Fruit fly (Drosophila melanogaster): ENCODE measurements around the gene CG31106.
A peak's percentile ranks its signal among the peaks of the same experiment; 100 is the strongest.

The CG31106 gene

DNA sequence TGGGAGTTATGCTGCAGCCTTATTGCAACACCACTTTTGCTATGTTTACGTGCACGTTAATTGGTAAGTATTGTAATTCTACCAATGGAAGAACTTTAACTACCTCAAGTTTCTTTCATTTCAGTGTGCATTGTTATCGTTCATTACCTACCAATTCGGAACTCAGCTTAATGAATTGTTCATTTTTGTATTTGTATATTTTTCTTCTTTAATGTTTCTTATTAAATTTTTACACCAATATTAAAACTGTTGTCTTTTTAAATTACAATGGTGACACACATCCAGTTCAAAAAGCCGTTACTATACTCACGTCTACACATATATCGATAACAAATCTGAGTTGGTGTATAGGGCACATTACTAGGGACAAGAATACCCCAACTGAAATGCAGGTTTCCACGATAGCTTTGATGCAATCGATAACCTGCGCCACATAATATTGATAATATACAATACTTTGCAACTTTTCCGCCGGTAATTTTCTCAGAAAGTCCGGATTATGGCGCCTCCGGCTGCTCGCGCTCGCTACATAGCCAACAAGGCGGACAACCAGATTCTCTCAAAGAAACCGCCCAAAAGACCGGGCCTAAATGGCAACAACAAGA is 5.2 kb downstream of the CG31106 start, which contains the start of gene Alg9 (continued):
- TF ChIP-seq mam (GFP tag; optimal IDR thresholded peaks at IDR 0.05) (peak; percentile 26), nom (GFP tag; optimal IDR thresholded peaks at IDR 0.05) (no peak), knrl (GFP tag; IDR thresholded peaks at IDR 0.05; ENCODE audit: partially characterized antibody) (peak; percentile 89), gt (GFP tag; IDR thresholded peaks at IDR 0.05) (no peak), CG8478 (optimal IDR thresholded peaks at IDR 0.05) (no peak), aop (GFP tag; IDR thresholded peaks at IDR 0.05) (no peak), CG7839 (tag; optimal IDR thresholded peaks at IDR 0.05) (no peak), CG7556 (GFP tag; optimal IDR thresholded peaks at IDR 0.05) (no peak), CG11695 (GFP tag; IDR thresholded peaks at IDR 0.05) (no peak), CG7357 (GFP tag; IDR thresholded peaks at IDR 0.05) (peak; percentile 84), CG31224 (GFP tag; IDR thresholded peaks at IDR 0.05) (no peak), Oli (tag; optimal IDR thresholded peaks at IDR 0.05) (no peak), CG16813 (GFP tag; IDR thresholded peaks at IDR 0.05; ENCODE audit: partially characterized antibody) (peak; percentile 89), CG11456 (GFP tag; IDR thresholded peaks at IDR 0.05) (no peak), stwl (tag; optimal IDR thresholded peaks at IDR 0.05) (peak; percentile 93), CG10209 (GFP tag; optimal IDR thresholded peaks at IDR 0.05) (no peak), CG6272 (GFP tag; IDR thresholded peaks at IDR 0.05) (no peak), bigmax (GFP tag; optimal IDR thresholded peaks at IDR 0.05) (no peak), CG1602 (GFP tag; optimal IDR thresholded peaks at IDR 0.05) (no peak), CTCF (GFP tag; optimal IDR thresholded peaks at IDR 0.05) (peak; percentile 30), CG3995 (GFP tag; optimal IDR thresholded peaks at IDR 0.05) (no peak), CG10979 (tag; optimal IDR thresholded peaks at IDR 0.05) (no peak), h (optimal IDR thresholded peaks at IDR 0.05) (no peak), E2f2 (GFP tag; IDR thresholded peaks at IDR 0.05) (peak; percentile 71), Ets97D (GFP tag; optimal IDR thresholded peaks at IDR 0.05) (peak; percentile 74), BEAF-32 (GFP tag; optimal IDR thresholded peaks at IDR 0.05) (peak; percentile 84), Poxn (GFP tag; IDR thresholded peaks at IDR 0.05) (no peak), Drgx (GFP tag; IDR thresholded peaks at IDR 0.05) (no peak), chinmo (GFP tag; IDR thresholded peaks at IDR 0.05; ENCODE audit: partially characterized antibody) (peak; percentile 96), Antp (GFP tag; optimal IDR thresholded peaks at IDR 0.05) (no peak), salm (tag; optimal IDR thresholded peaks at IDR 0.05) (no peak), scrt (GFP tag; optimal IDR thresholded peaks at IDR 0.05) (no peak), inv (GFP tag; IDR thresholded peaks at IDR 0.05; ENCODE audit: partially characterized antibody) (peak; percentile 83), CG6765 (GFP tag; optimal IDR thresholded peaks at IDR 0.05) (no peak), wor (GFP tag; IDR thresholded peaks at IDR 0.05) (no peak), CG6254 (GFP tag; optimal IDR thresholded peaks at IDR 0.05) (no peak), cwo (GFP tag; optimal IDR thresholded peaks at IDR 0.05) (no peak), pros (GFP tag; optimal IDR thresholded peaks at IDR 0.05) (no peak), tna (GFP tag; IDR thresholded peaks at IDR 0.05; ENCODE audit: partially characterized antibody) (peak; percentile 95), ken (GFP tag; IDR thresholded peaks at IDR 0.05) (0 out of 3 replicates have a peak, but pooled peaks have one; percentile 24), fd64A (GFP tag; optimal IDR thresholded peaks at IDR 0.05) (no peak), hbn (GFP tag; IDR thresholded peaks at IDR 0.05; ENCODE audit: partially characterized antibody) (peak; percentile 86), Hr78 (GFP tag; optimal IDR thresholded peaks at IDR 0.05) (no peak), nerfin-2 (GFP tag; IDR thresholded peaks at IDR 0.05; ENCODE audit: partially characterized antibody) (peak; percentile 93), gfzf (GFP tag; optimal IDR thresholded peaks at IDR 0.05) (peak; percentile 42), Myb (GFP tag; optimal IDR thresholded peaks at IDR 0.05) (peak; percentile 98), MESR4 (GFP tag; optimal IDR thresholded peaks at IDR 0.05) (peak; percentile 8), C15 (GFP tag; IDR thresholded peaks at IDR 0.05) (no peak), mld (GFP tag; IDR thresholded peaks at IDR 0.05; ENCODE audit: partially characterized antibody) (peak; percentile 88), slou (GFP tag; optimal IDR thresholded peaks at IDR 0.05) (no peak), CG30403 (GFP tag; optimal IDR thresholded peaks at IDR 0.05) (no peak)

Data from whole organism, embryonic.